Worm (Caenorhabditis elegans) whole organism, L4 larva: ENCODE data around the gene idpc-2.

Experiments used
- F37D6.2 ChIP-seq: sonication (generic microtip); optimal IDR thresholded peaks from 2 replicates; lab custom pipeline; 2016; ENCODE audit warnings: mild to moderate bottlenecking, missing genetic modification characterization, missing compliant biosample characterization
- T20F7.1 ChIP-seq: fragments of 200-800 bp; sonication (Bioruptor generic); optimal IDR thresholded peaks from 2 replicates; lab custom pipeline; 2018; ENCODE audit warnings: mild to moderate bottlenecking, missing genetic modification characterization, missing compliant biosample characterization
- T26A8.4 ChIP-seq: fragments of 200-800 bp; sonication (Bioruptor generic); IDR thresholded peaks from 2 replicates; pipeline ENCODE4 v1.3.6; 2022; ENCODE audit warnings: missing genetic modification characterization, missing compliant biosample characterization
- Y75B8A.6 ChIP-seq: fragments of 200-800 bp; sonication (Bioruptor generic); IDR thresholded peaks from 2 replicates; pipeline ENCODE4 v1.3.6; 2022; ENCODE audit warnings: missing genetic modification reagents, missing genetic modification characterization, missing compliant biosample characterization
- ZK546.5 ChIP-seq, 2 experiments: sonication (generic microtip); optimal IDR thresholded peaks; 2 replicates each; lab custom pipeline; 2017; ENCODE audit warnings: missing biosample characterization in 2 of 2, missing genetic modification characterization in 2 of 2
- arid-1 ChIP-seq: fragments of 200-800 bp; sonication (Bioruptor generic); conservative IDR thresholded peaks from 2 replicates; pipeline ENCODE4 v1.3.6; 2022; ENCODE audit warnings: missing genetic modification reagents, missing genetic modification characterization, missing compliant biosample characterization
- attf-4 ChIP-seq: sonication (generic microtip); optimal IDR thresholded peaks from 3 replicates; lab custom pipeline; 2017; ENCODE audit warnings: missing biosample characterization, missing genetic modification characterization
- ceh-20 ChIP-seq: fragments of 200-800 bp; sonication (Bioruptor generic); IDR thresholded peaks from 2 replicates; pipeline ENCODE4 v1.3.6; 2022; ENCODE audit warnings: missing genetic modification reagents, missing genetic modification characterization, missing compliant biosample characterization
- ces-1 ChIP-seq: fragments of 150-350 bp; sonication (generic microtip); optimal IDR thresholded peaks from 4 replicates; lab custom pipeline; 2014; ENCODE audit warnings: missing biosample characterization, missing genetic modification reagents, missing genetic modification characterization
- ctbp-1 ChIP-seq: fragments of 200-800 bp; sonication (Bioruptor generic); IDR thresholded peaks from 2 replicates; pipeline ENCODE4 v1.3.6; 2022; ENCODE audit warnings: missing genetic modification reagents, missing genetic modification characterization, missing compliant biosample characterization
- daf-19 ChIP-seq: fragments of 200-800 bp; sonication (Bioruptor generic); conservative IDR thresholded peaks from 2 replicates; pipeline ENCODE4 v1.3.6; 2022; ENCODE audit warnings: missing genetic modification characterization, missing compliant biosample characterization
- dmd-6 ChIP-seq: fragments of 200-800 bp; sonication (Bioruptor generic); IDR thresholded peaks from 2 replicates; pipeline ENCODE4 v1.3.6; 2022; ENCODE audit warnings: missing genetic modification reagents, missing genetic modification characterization, missing compliant biosample characterization
- dmd-9 ChIP-seq: fragments of 200-800 bp; sonication (Bioruptor generic); IDR thresholded peaks from 2 replicates; pipeline ENCODE4 v1.3.6; 2022; ENCODE audit warnings: missing genetic modification reagents, missing genetic modification characterization, missing compliant biosample characterization
- dpl-1 ChIP-seq: fragments of 150-350 bp; optimal IDR thresholded peaks from 2 replicates; lab custom pipeline; 2014; ENCODE audit warnings: missing biosample characterization, missing genetic modification reagents, missing genetic modification characterization
- duxl-1 ChIP-seq: sonication (generic microtip); optimal IDR thresholded peaks from 2 replicates; lab custom pipeline; 2016; ENCODE audit warnings: mild to moderate bottlenecking, missing genetic modification characterization, moderate library complexity, missing compliant biosample characterization; ENCODE audit not compliant: poor library complexity
- dve-1 ChIP-seq: sonication (generic microtip); optimal IDR thresholded peaks from 2 replicates; lab custom pipeline; 2017; ENCODE audit warnings: antibody characterized with exemption, mild to moderate bottlenecking, missing genetic modification characterization, missing compliant biosample characterization; ENCODE audit not compliant: insufficient read depth
- hif-1 ChIP-seq, 2 experiments: sonication (generic microtip); optimal IDR thresholded peaks; 2 replicates each; lab custom pipeline; 2016 to 2017; ENCODE audit warnings: missing compliant biosample characterization in 2 of 2, missing genetic modification characterization in 2 of 2, missing genetic modification reagents in 2 of 2, missing genotype in 2 of 2, mild to moderate bottlenecking in 1 of 2
- hlh-11 ChIP-seq: fragments of 200-800 bp; sonication (Bioruptor generic); optimal IDR thresholded peaks from 2 replicates; lab custom pipeline; 2018; ENCODE audit warnings: mild to moderate bottlenecking, missing genetic modification characterization, missing compliant biosample characterization
- hlh-30 ChIP-seq: sonication (generic microtip); optimal IDR thresholded peaks from 2 replicates; lab custom pipeline; 2017; ENCODE audit warnings: antibody characterized with exemption, mild to moderate bottlenecking, missing genetic modification characterization, missing compliant biosample characterization; ENCODE audit not compliant: insufficient read depth
- hmg-1.1 ChIP-seq: fragments of 200-800 bp; sonication (Bioruptor generic); IDR thresholded peaks from 2 replicates; pipeline ENCODE4 v1.3.6; 2022; ENCODE audit warnings: missing genetic modification reagents, missing genetic modification characterization, missing compliant biosample characterization
- lim-7 ChIP-seq: fragments of 200-800 bp; sonication (Bioruptor generic); IDR thresholded peaks from 2 replicates; pipeline ENCODE4 v1.3.6; 2022; ENCODE audit warnings: missing genetic modification characterization, missing compliant biosample characterization
- lin-15B ChIP-seq: fragments of 150-350 bp; sonication (generic microtip); optimal IDR thresholded peaks from 3 replicates; lab custom pipeline; 2014; ENCODE audit warnings: missing biosample characterization, missing genetic modification characterization
- lin-29 ChIP-seq: fragments of 200-800 bp; sonication (Bioruptor generic); IDR thresholded peaks from 2 replicates; pipeline ENCODE4 v1.3.6; 2022; ENCODE audit warnings: missing genetic modification reagents, missing genetic modification characterization, missing compliant biosample characterization
- lsy-2 ChIP-seq, 2 experiments: fragments of 150-350 bp in 1 of 2; sonication (generic microtip) in 1 of 2; optimal IDR thresholded peaks; 2 replicates each; lab custom pipeline; 2014 to 2017; ENCODE audit warnings: missing biosample characterization in 2 of 2, missing genetic modification characterization in 2 of 2
- madf-9 ChIP-seq: fragments of 200-800 bp; sonication (Bioruptor generic); conservative IDR thresholded peaks from 2 replicates; pipeline ENCODE4 v1.3.6; 2022; ENCODE audit warnings: missing genetic modification reagents, missing genetic modification characterization, missing compliant biosample characterization
- mdl-1 ChIP-seq, 2 experiments: fragments of 150-350 bp in 1 of 2; sonication (generic microtip) in 1 of 2; optimal IDR thresholded peaks; 2 replicates each; lab custom pipeline; 2014 to 2017; ENCODE audit warnings: missing biosample characterization in 2 of 2, missing genetic modification characterization in 2 of 2
- mep-1 ChIP-seq: fragments of 150-350 bp; sonication (generic microtip); optimal IDR thresholded peaks from 3 replicates; lab custom pipeline; 2014; ENCODE audit warnings: missing biosample characterization, missing genetic modification characterization
- mxl-2 ChIP-seq: fragments of 200-800 bp; sonication (Bioruptor generic); conservative IDR thresholded peaks from 2 replicates; pipeline ENCODE4 v1.3.6; 2022; ENCODE audit warnings: missing genetic modification reagents, missing genetic modification characterization, missing compliant biosample characterization
- mxl-3 ChIP-seq: fragments of 200-800 bp; sonication (Bioruptor generic); optimal IDR thresholded peaks from 2 replicates; lab custom pipeline; 2018; ENCODE audit warnings: mild to moderate bottlenecking, missing genetic modification characterization, missing compliant biosample characterization
- nhr-102 ChIP-seq: sonication (generic microtip); optimal IDR thresholded peaks from 2 replicates; lab custom pipeline; 2016; ENCODE audit warnings: mild to moderate bottlenecking, missing genetic modification characterization, moderate library complexity, missing compliant biosample characterization
- nhr-11 ChIP-seq: fragments of 150-350 bp; optimal IDR thresholded peaks from 2 replicates; lab custom pipeline; 2014; ENCODE audit warnings: missing biosample characterization, missing genetic modification characterization
- nhr-111 ChIP-seq: fragments of 200-800 bp; sonication (Bioruptor generic); optimal IDR thresholded peaks from 2 replicates; lab custom pipeline; 2018; ENCODE audit warnings: mild to moderate bottlenecking, missing genetic modification characterization, missing compliant biosample characterization
- nhr-28 ChIP-seq: fragments of 150-350 bp; optimal IDR thresholded peaks from 2 replicates; lab custom pipeline; 2014; ENCODE audit warnings: missing biosample characterization, missing genetic modification characterization
- nhr-41 ChIP-seq: fragments of 200-800 bp; sonication (Bioruptor generic); IDR thresholded peaks from 2 replicates; pipeline ENCODE4 v1.3.6; 2022; ENCODE audit warnings: missing genetic modification reagents, missing genetic modification characterization, missing compliant biosample characterization
- nhr-76 ChIP-seq: fragments of 150-350 bp; optimal IDR thresholded peaks from 2 replicates; lab custom pipeline; 2014; ENCODE audit warnings: missing biosample characterization, missing genetic modification characterization
- nhr-77 ChIP-seq: fragments of 150-350 bp; optimal IDR thresholded peaks from 2 replicates; lab custom pipeline; 2014; ENCODE audit warnings: missing biosample characterization, missing genetic modification characterization
- pqm-1 ChIP-seq: sonication (generic microtip); optimal IDR thresholded peaks from 2 replicates; lab custom pipeline; 2017; ENCODE audit warnings: missing biosample characterization, missing genetic modification characterization
- skn-1 ChIP-seq: fragments of 150-350 bp; optimal IDR thresholded peaks from 2 replicates; lab custom pipeline; 2014; ENCODE audit warnings: missing biosample characterization, missing genetic modification characterization
- snpc-4 ChIP-seq: fragments of 150-350 bp; optimal IDR thresholded peaks from 2 replicates; lab custom pipeline; 2014; ENCODE audit warnings: missing biosample characterization, missing genetic modification characterization
- spr-3 ChIP-seq: fragments of 200-800 bp; sonication (Bioruptor generic); optimal IDR thresholded peaks from 2 replicates; lab custom pipeline; 2018; ENCODE audit warnings: mild to moderate bottlenecking, missing genetic modification characterization, missing compliant biosample characterization
- tra-1 ChIP-seq: fragments of 200-800 bp; sonication (Bioruptor generic); IDR thresholded peaks from 2 replicates; pipeline ENCODE4 v1.3.6; 2022; ENCODE audit warnings: missing genetic modification reagents, missing genetic modification characterization, missing compliant biosample characterization
- unc-130 ChIP-seq: sonication (generic microtip); optimal IDR thresholded peaks from 2 replicates; lab custom pipeline; 2016; ENCODE audit warnings: missing genetic modification reagents, missing genetic modification characterization, missing compliant biosample characterization
- unc-62 ChIP-seq, 3 experiments: fragments of 150-350 bp in 1 of 3; sonication (generic microtip); optimal IDR thresholded peaks in 2 of 3; peaks in 1 of 3; 1 replicate in 1 of 3; 2 replicates in 2 of 3; lab custom pipeline; 2014 to 2017; ENCODE audit warnings: missing biosample characterization in 3 of 3, missing genetic modification characterization in 3 of 3, missing genetic modification reagents in 3 of 3, missing genotype in 1 of 3
- vab-7 ChIP-seq: fragments of 200-800 bp; sonication (Bioruptor generic); IDR thresholded peaks from 2 replicates; pipeline ENCODE4 v1.3.6; 2022; ENCODE audit warnings: missing genetic modification reagents, missing genetic modification characterization, missing compliant biosample characterization
- zfp-2 ChIP-seq: sonication (generic microtip); optimal IDR thresholded peaks from 2 replicates; lab custom pipeline; 2016; ENCODE audit warnings: mild to moderate bottlenecking, missing genetic modification characterization, missing compliant biosample characterization
- ztf-11 ChIP-seq: fragments of 150-350 bp; optimal IDR thresholded peaks from 2 replicates; lab custom pipeline; 2014; ENCODE audit warnings: missing biosample characterization, missing genetic modification characterization
- ztf-7 ChIP-seq: fragments of 150-350 bp; optimal IDR thresholded peaks from 2 replicates; lab custom pipeline; 2014; ENCODE audit warnings: missing biosample characterization, missing genetic modification characterization

idpc-2 gene

ce11 chrV:8658577-8659362, 37.7 kb upstream of the idpc-2 start (continued):
- TF ChIP-seq arid-1 (GFP tag; lab: Robert Waterston, UW) (no peak), mxl-3 (peak; percentile 82), nhr-41 (GFP tag; lab: Robert Waterston, UW) (no peak), ceh-20 (GFP tag; lab: Robert Waterston, UW) (peak; percentile 57; the same call in 1 of the 2 replicates), dpl-1 (GFP tag; lab: Kevin White, UChicago) (no peak), mdl-1 (tag; optimal IDR thresholded peaks at IDR 0.05; lab: Kevin White, UChicago) (peak; percentile 21 to 65), nhr-28 (tag; lab: Kevin White, UChicago) (peak; percentile 26), lsy-2 (tag; optimal IDR thresholded peaks at IDR 0.05; lab: Kevin White, UChicago) (peak in 1 of 2 experiments; percentile 22), lim-7 (no peak), ctbp-1 (GFP tag; lab: Robert Waterston, UW) (no peak), hmg-1.1 (GFP tag; lab: Robert Waterston, UW) (no peak), snpc-4 (tag; lab: Kevin White, UChicago) (no peak), spr-3 (GFP tag; lab: Kevin White, UChicago) (no peak), nhr-102 (tag; lab: Kevin White, UChicago) (no peak), skn-1 (no peak), vab-7 (GFP tag; lab: Robert Waterston, UW) (no peak), ces-1 (GFP tag; lab: Kevin White, UChicago) (no peak), ZK546.5 (tag; optimal IDR thresholded peaks at IDR 0.05; lab: Kevin White, UChicago) (no peak)

ce11 chrV:8657911-8658310, 36.8 kb upstream of the idpc-2 start:
- TF ChIP-seq ztf-7 (tag; lab: Kevin White, UChicago), result no peak
- no peak for TF ChIP-seq nhr-76 (tag; lab: Kevin White, UChicago)
- no peak for TF ChIP-seq zfp-2 (tag; lab: Kevin White, UChicago)
- peak; percentile 11 for TF ChIP-seq dve-1 (tag; lab: Kevin White, UChicago)
- no peak for TF ChIP-seq T20F7.1 (GFP tag; lab: Kevin White, UChicago)
- no peak for TF ChIP-seq hmg-1.1 (GFP tag; lab: Robert Waterston, UW)
- TF ChIP-seq unc-62 (GFP tag; optimal IDR thresholded peaks at IDR 0.05 in 1 of 2; lab: Kevin White, UChicago), result no peak
- no peak for TF ChIP-seq unc-62 (tag; optimal IDR thresholded peaks at IDR 0.05; lab: Kevin White, UChicago)
- no peak for TF ChIP-seq hlh-11 (tag; lab: Kevin White, UChicago)
- TF ChIP-seq madf-9 (GFP tag; lab: Robert Waterston, UW), result no peak
- no peak for TF ChIP-seq duxl-1
- TF ChIP-seq dmd-6 (GFP tag; lab: Robert Waterston, UW), result peak; percentile 34
- TF ChIP-seq lin-29 (GFP tag; lab: Robert Waterston, UW), result no peak
- TF ChIP-seq hlh-30, result peak; percentile 57
- TF ChIP-seq nhr-28 (tag; lab: Kevin White, UChicago), result peak; percentile 7
- no peak for TF ChIP-seq Y75B8A.6 (GFP tag; lab: Robert Waterston, UW)
- no peak for TF ChIP-seq ztf-11
- no peak for TF ChIP-seq mxl-2 (GFP tag; lab: Robert Waterston, UW)
- TF ChIP-seq mep-1 (tag; lab: Kevin White, UChicago), result no peak
- no peak for TF ChIP-seq T26A8.4 (GFP tag; lab: Robert Waterston, UW)
- no peak for TF ChIP-seq lin-15B
- TF ChIP-seq F37D6.2, result no peak
- no peak for TF ChIP-seq nhr-111 (GFP tag; lab: Kevin White, UChicago)
- TF ChIP-seq attf-4 (tag; lab: Kevin White, UChicago), result no peak
- TF ChIP-seq lim-7, result no peak
- no peak for TF ChIP-seq dmd-9 (GFP tag; lab: Robert Waterston, UW)
- no peak for TF ChIP-seq hif-1 (tag; optimal IDR thresholded peaks at IDR 0.05; lab: Kevin White, UChicago)
- TF ChIP-seq daf-19 (GFP tag; lab: Robert Waterston, UW), result no peak
- TF ChIP-seq tra-1 (GFP tag; lab: Robert Waterston, UW), result 0 out of 2 replicates have a peak, but pooled peaks have one; percentile 5
- TF ChIP-seq nhr-102 (tag; lab: Kevin White, UChicago), result no peak
- no peak for TF ChIP-seq mxl-3
- TF ChIP-seq pqm-1 (tag; lab: Kevin White, UChicago), result no peak
- TF ChIP-seq unc-130 (GFP tag; lab: Kevin White, UChicago), result no peak
- no peak for TF ChIP-seq nhr-77 (tag; lab: Kevin White, UChicago)
- no peak for TF ChIP-seq nhr-11
